Fruit fly (Drosophila melanogaster): ENCODE measurements around the gene Agpat1.
A peak's percentile ranks its signal among the peaks of the same experiment; 100 is the strongest.

Agpat1 gene

dm6 chrX:12759162-12759561 is 5.9 kb upstream of the Agpat1 start:
- TF ChIP-seq OdsH (GFP tag; optimal IDR thresholded peaks at IDR 0.05) = no peak
- TF ChIP-seq topi (GFP tag; optimal IDR thresholded peaks at IDR 0.05) = no peak
- no peak for TF ChIP-seq Hr4 (GFP tag; optimal IDR thresholded peaks at IDR 0.05)
- TF ChIP-seq dsx (GFP tag; optimal IDR thresholded peaks at IDR 0.05; ENCODE audit: poor library complexity, severe bottlenecking) = no peak
- TF ChIP-seq Sox15 (GFP tag; optimal IDR thresholded peaks at IDR 0.05) = no peak
- no peak for TF ChIP-seq spab (GFP tag; optimal IDR thresholded peaks at IDR 0.05)
- TF ChIP-seq Smox (GFP tag; optimal IDR thresholded peaks at IDR 0.05) = no peak
- TF ChIP-seq svp (GFP tag) = peak; percentile 96

dm6 chrX:12760466-12761133 is 4.5 kb upstream of the Agpat1 start, which contains the start of gene Paics:
Paics (minus strand) TSS chrX:12760617.
- TF ChIP-seq CG16779 (tag; optimal IDR thresholded peaks at IDR 0.05) = peak; percentile 55
- peak; percentile 69 for TF ChIP-seq lz (GFP tag; optimal IDR thresholded peaks at IDR 0.05)
- TF ChIP-seq Eip78C (GFP tag) = peak; percentile 96
- TF ChIP-seq CG31627 (GFP tag; optimal IDR thresholded peaks at IDR 0.05) = peak; percentile 34
- peak; percentile 4 for TF ChIP-seq fkh (GFP tag; optimal IDR thresholded peaks at IDR 0.05)
- TF ChIP-seq CG10631 (GFP tag; optimal IDR thresholded peaks at IDR 0.05) = peak; percentile 65
- TF ChIP-seq cyc (GFP tag; optimal IDR thresholded peaks at IDR 0.05) = peak; percentile 42
- TF ChIP-seq fd85E (GFP tag; optimal IDR thresholded peaks at IDR 0.05) = no peak
- TF ChIP-seq Eip93F (GFP tag; optimal IDR thresholded peaks at IDR 0.05) = no peak
- TF ChIP-seq Ets21C (GFP tag; optimal IDR thresholded peaks at IDR 0.05) = no peak
- peak; percentile 77 for TF ChIP-seq Eip75B (GFP tag; optimal IDR thresholded peaks at IDR 0.05)
- peak; percentile 55 for TF ChIP-seq esn (GFP tag; optimal IDR thresholded peaks at IDR 0.05)
- TF ChIP-seq dsx (GFP tag; optimal IDR thresholded peaks at IDR 0.05; ENCODE audit: poor library complexity, severe bottlenecking) = peak; percentile 62
- TF ChIP-seq CG11902 (GFP tag; optimal IDR thresholded peaks at IDR 0.05) = no peak
- peak; percentile 61 for TF ChIP-seq CG10669 (GFP tag; optimal IDR thresholded peaks at IDR 0.05)
- TF ChIP-seq CG32006 (GFP tag; optimal IDR thresholded peaks at IDR 0.05) = peak; percentile 69
- no peak for TF ChIP-seq dac (GFP tag; optimal IDR thresholded peaks at IDR 0.05)
- TF ChIP-seq achi (GFP tag; optimal IDR thresholded peaks at IDR 0.05) = peak; percentile 50
- no peak for TF ChIP-seq CG6276 (GFP tag; optimal IDR thresholded peaks at IDR 0.05)
- TF ChIP-seq CG9139 (GFP tag; optimal IDR thresholded peaks at IDR 0.05) = peak; percentile 4
- TF ChIP-seq CG8319 (GFP tag; optimal IDR thresholded peaks at IDR 0.05) = peak; percentile 15
- TF ChIP-seq CG8632 (GFP tag; optimal IDR thresholded peaks at IDR 0.05) = peak; percentile 39
- TF ChIP-seq CG8119 (GFP tag; IDR thresholded peaks at IDR 0.05) = peak; percentile 58; the same call in 2 of the 3 replicates
- TF ChIP-seq salr (GFP tag; optimal IDR thresholded peaks at IDR 0.05) = peak in 1 of 2 experiments; percentile 41
- TF ChIP-seq CG6808 (GFP tag; optimal IDR thresholded peaks at IDR 0.05) = peak; percentile 52
- no peak for TF ChIP-seq CG1621 (tag; optimal IDR thresholded peaks at IDR 0.05)
- no peak for TF ChIP-seq Hr38 (GFP tag; optimal IDR thresholded peaks at IDR 0.05)
- peak; percentile 75 for TF ChIP-seq CG3032 (tag; optimal IDR thresholded peaks at IDR 0.05)
- peak; percentile 47; the same call in 1 of the 3 replicates for TF ChIP-seq CG6163 (GFP tag; IDR thresholded peaks at IDR 0.05)
- TF ChIP-seq Sox14 (GFP tag; optimal IDR thresholded peaks at IDR 0.05) = peak; percentile 46
- peak; percentile 61 for TF ChIP-seq topi (GFP tag; optimal IDR thresholded peaks at IDR 0.05)
- TF ChIP-seq pdm3 (GFP tag; optimal IDR thresholded peaks at IDR 0.05) = peak; percentile 33
- peak; percentile 44 for TF ChIP-seq Ets96B (tag; optimal IDR thresholded peaks at IDR 0.05)
- peak; percentile 69 to 76 for TF ChIP-seq ss (GFP tag; optimal IDR thresholded peaks at IDR 0.05)
- peak; percentile 25 for TF ChIP-seq CG4318 (GFP tag; optimal IDR thresholded peaks at IDR 0.05)
- TF ChIP-seq Blimp-1 (GFP tag; optimal IDR thresholded peaks at IDR 0.05) = no peak
- TF ChIP-seq eg (GFP tag; IDR thresholded peaks at IDR 0.05) = peak; percentile 43; the same call in 2 of the 3 replicates
- TF ChIP-seq fd59A (GFP tag; optimal IDR thresholded peaks at IDR 0.05) = peak; percentile 55
- peak; percentile 56; the same call in 1 of the 2 replicates for TF ChIP-seq CG15336 (GFP tag; IDR thresholded peaks at IDR 0.05)
- peak; percentile 41 for TF ChIP-seq Gug (GFP tag; IDR thresholded peaks at IDR 0.05)
- TF ChIP-seq Hr4 (GFP tag; optimal IDR thresholded peaks at IDR 0.05) = peak; percentile 69
- peak; percentile 40 for TF ChIP-seq Smox (GFP tag; optimal IDR thresholded peaks at IDR 0.05)
- TF ChIP-seq OdsH (GFP tag; optimal IDR thresholded peaks at IDR 0.05) = peak; percentile 56
- peak; percentile 34 for TF ChIP-seq CG6792 (GFP tag; optimal IDR thresholded peaks at IDR 0.05)
- TF ChIP-seq Sox15 (GFP tag; optimal IDR thresholded peaks at IDR 0.05) = peak; percentile 32
